Worm (Caenorhabditis elegans) whole organism, L4 larva: ENCODE measurements around the gene fbxa-96.

ENCODE experiments used
- R02D3.7 ChIP-seq: fragments of 150-350 bp; sonication (generic microtip); optimal IDR thresholded peaks from 3 replicates; lab custom pipeline; 2014; ENCODE audit warnings: missing biosample characterization, missing genetic modification characterization
- T26A8.4 ChIP-seq: fragments of 200-800 bp; sonication (Bioruptor generic); IDR thresholded peaks from 2 replicates; pipeline ENCODE4 v1.3.6; 2022; ENCODE audit warnings: missing genetic modification characterization, missing compliant biosample characterization
- ZK546.5 ChIP-seq, 2 experiments: sonication (generic microtip); optimal IDR thresholded peaks; 2 replicates each; lab custom pipeline; 2017; ENCODE audit warnings: missing biosample characterization in 2 of 2, missing genetic modification characterization in 2 of 2
- hif-1 ChIP-seq, 2 experiments: sonication (generic microtip); optimal IDR thresholded peaks; 2 replicates each; lab custom pipeline; 2016 to 2017; ENCODE audit warnings: missing compliant biosample characterization in 2 of 2, missing genetic modification characterization in 2 of 2, missing genetic modification reagents in 2 of 2, missing genotype in 2 of 2, mild to moderate bottlenecking in 1 of 2
- hmg-1.1 ChIP-seq: fragments of 200-800 bp; sonication (Bioruptor generic); IDR thresholded peaks from 2 replicates; pipeline ENCODE4 v1.3.6; 2022; ENCODE audit warnings: missing genetic modification reagents, missing genetic modification characterization, missing compliant biosample characterization
- jun-1 ChIP-seq: fragments of 150-350 bp; optimal IDR thresholded peaks from 2 replicates; lab custom pipeline; 2014; ENCODE audit warnings: missing biosample characterization, missing genetic modification reagents, missing genetic modification characterization
- nhr-237 ChIP-seq: sonication (generic microtip); optimal IDR thresholded peaks from 2 replicates; lab custom pipeline; 2017; ENCODE audit warnings: missing biosample characterization, missing genetic modification characterization
- nhr-28 ChIP-seq: fragments of 150-350 bp; optimal IDR thresholded peaks from 2 replicates; lab custom pipeline; 2014; ENCODE audit warnings: missing biosample characterization, missing genetic modification characterization
- nhr-42 ChIP-seq: fragments of 200-800 bp; sonication (Bioruptor generic); IDR thresholded peaks from 2 replicates; pipeline ENCODE4 v1.3.6; 2022; ENCODE audit warnings: missing genetic modification characterization, missing compliant biosample characterization
- nhr-6 ChIP-seq: fragments of 150-350 bp; optimal IDR thresholded peaks from 2 replicates; lab custom pipeline; 2014; ENCODE audit warnings: missing biosample characterization, missing genetic modification characterization
- pha-4 ChIP-seq, 2 experiments: fragments of 150-350 bp in 1 of 2; fragments of 200-800 bp in 1 of 2; sonication (Bioruptor generic) in 1 of 2; IDR thresholded peaks in 1 of 2; optimal IDR thresholded peaks in 1 of 2; 2 replicates each; pipeline versions ENCODE4 v1.3.6 to Lab custom; 2014 to 2022; ENCODE audit warnings: missing genetic modification characterization in 2 of 2, missing genetic modification reagents in 2 of 2, missing biosample characterization in 1 of 2, missing compliant biosample characterization in 1 of 2
- unc-62 ChIP-seq, 3 experiments: fragments of 150-350 bp in 1 of 3; sonication (generic microtip); optimal IDR thresholded peaks in 2 of 3; peaks in 1 of 3; 1 replicate in 1 of 3; 2 replicates in 2 of 3; lab custom pipeline; 2014 to 2017; ENCODE audit warnings: missing biosample characterization in 3 of 3, missing genetic modification characterization in 3 of 3, missing genetic modification reagents in 3 of 3, missing genotype in 1 of 3

- TF ChIP-seq nhr-28 (tag; lab: Kevin White, UChicago) (no peak), nhr-42 (GFP tag; lab: Robert Waterston, UW) (no peak), unc-62 (GFP tag; optimal IDR thresholded peaks at IDR 0.05 in 1 of 2; lab: Kevin White, UChicago) (no peak), unc-62 (tag; optimal IDR thresholded peaks at IDR 0.05; lab: Kevin White, UChicago) (no peak), hif-1 (tag; optimal IDR thresholded peaks at IDR 0.05; lab: Kevin White, UChicago) (no peak), ZK546.5 (tag; optimal IDR thresholded peaks at IDR 0.05; lab: Kevin White, UChicago) (no peak), nhr-6 (tag; lab: Kevin White, UChicago) (no peak), pha-4 (GFP tag; IDR thresholded peaks at IDR 0.05; lab: Robert Waterston, UW) (no peak), pha-4 (tag; optimal IDR thresholded peaks at IDR 0.05; lab: Kevin White, UChicago) (no peak), R02D3.7 (tag; lab: Kevin White, UChicago) (no peak), nhr-237 (tag; lab: Kevin White, UChicago) (no peak), jun-1 (tag; lab: Kevin White, UChicago) (no peak), T26A8.4 (GFP tag; lab: Robert Waterston, UW) (no peak), hmg-1.1 (GFP tag; lab: Robert Waterston, UW) (no peak)
Observed at ce11 chrX:15026008-15026407, 34.2 kb downstream of the fbxa-96 start, which contains the start of gene seb-3.
